Worm (Caenorhabditis elegans) whole organism, L4 larva: ENCODE data around the gene T19C3.6.

Source experiments
- D1046.2 ChIP-seq: fragments of 200-800 bp; sonication (Bioruptor generic); IDR thresholded peaks from 2 replicates; pipeline ENCODE4 v1.3.6; 2022; ENCODE audit warnings: missing genetic modification characterization, missing compliant biosample characterization
- F10B5.3 ChIP-seq: sonication (generic microtip); optimal IDR thresholded peaks from 2 replicates; lab custom pipeline; 2016; ENCODE audit warnings: mild to moderate bottlenecking, missing genetic modification characterization, missing compliant biosample characterization
- F26F4.8 ChIP-seq: fragments of 200-800 bp; sonication (Bioruptor generic); conservative IDR thresholded peaks from 2 replicates; pipeline ENCODE4 v1.3.6; 2022; ENCODE audit warnings: missing genetic modification characterization, missing compliant biosample characterization
- F37D6.2 ChIP-seq: sonication (generic microtip); optimal IDR thresholded peaks from 2 replicates; lab custom pipeline; 2016; ENCODE audit warnings: mild to moderate bottlenecking, missing genetic modification characterization, missing compliant biosample characterization
- F44E2.7 ChIP-seq: fragments of 200-800 bp; sonication (Bioruptor generic); IDR thresholded peaks from 2 replicates; pipeline ENCODE4 v2.1.2; 2022; ENCODE audit warnings: missing genetic modification characterization, missing compliant biosample characterization
- R02D3.7 ChIP-seq: fragments of 150-350 bp; sonication (generic microtip); optimal IDR thresholded peaks from 3 replicates; lab custom pipeline; 2014; ENCODE audit warnings: missing biosample characterization, missing genetic modification characterization
- T26A8.4 ChIP-seq: fragments of 200-800 bp; sonication (Bioruptor generic); IDR thresholded peaks from 2 replicates; pipeline ENCODE4 v1.3.6; 2022; ENCODE audit warnings: missing genetic modification characterization, missing compliant biosample characterization
- Y75B8A.6 ChIP-seq: fragments of 200-800 bp; sonication (Bioruptor generic); IDR thresholded peaks from 2 replicates; pipeline ENCODE4 v1.3.6; 2022; ENCODE audit warnings: missing genetic modification reagents, missing genetic modification characterization, missing compliant biosample characterization
- ZK337.2 ChIP-seq: fragments of 200-800 bp; sonication (Bioruptor generic); IDR thresholded peaks from 2 replicates; pipeline ENCODE4 v1.3.6; 2022; ENCODE audit warnings: missing genetic modification reagents, missing genetic modification characterization, missing compliant biosample characterization
- aly-2 ChIP-seq: sonication (generic microtip); optimal IDR thresholded peaks from 2 replicates; lab custom pipeline; 2018; ENCODE audit warnings: missing biosample characterization, missing genetic modification characterization
- ama-1 ChIP-seq: fragments of 150-350 bp; optimal IDR thresholded peaks from 2 replicates; lab custom pipeline; 2014; ENCODE audit warnings: inconsistent platforms, mixed read lengths
- ceh-20 ChIP-seq: fragments of 200-800 bp; sonication (Bioruptor generic); IDR thresholded peaks from 2 replicates; pipeline ENCODE4 v1.3.6; 2022; ENCODE audit warnings: missing genetic modification reagents, missing genetic modification characterization, missing compliant biosample characterization
- ceh-44 ChIP-seq: fragments of 200-800 bp; sonication (Bioruptor generic); IDR thresholded peaks from 2 replicates; pipeline ENCODE4 v1.3.6; 2022; ENCODE audit warnings: missing genetic modification reagents, missing genetic modification characterization, missing compliant biosample characterization
- ceh-82 ChIP-seq: sonication (generic microtip); optimal IDR thresholded peaks from 2 replicates; lab custom pipeline; 2017; ENCODE audit warnings: missing biosample characterization, missing genetic modification characterization
- daf-12 ChIP-seq: fragments of 150-350 bp; optimal IDR thresholded peaks from 2 replicates; lab custom pipeline; 2014; ENCODE audit warnings: missing biosample characterization, missing genetic modification reagents, missing genetic modification characterization
- daf-19 ChIP-seq: fragments of 200-800 bp; sonication (Bioruptor generic); conservative IDR thresholded peaks from 2 replicates; pipeline ENCODE4 v1.3.6; 2022; ENCODE audit warnings: missing genetic modification characterization, missing compliant biosample characterization
- daf-8 ChIP-seq: fragments of 200-800 bp; sonication (Bioruptor generic); IDR thresholded peaks from 2 replicates; pipeline ENCODE4 v1.3.6; 2022; ENCODE audit warnings: missing genetic modification characterization, missing compliant biosample characterization
- dmd-6 ChIP-seq: fragments of 200-800 bp; sonication (Bioruptor generic); IDR thresholded peaks from 2 replicates; pipeline ENCODE4 v1.3.6; 2022; ENCODE audit warnings: missing genetic modification reagents, missing genetic modification characterization, missing compliant biosample characterization
- dmd-8 ChIP-seq: fragments of 200-800 bp; sonication (Bioruptor generic); IDR thresholded peaks from 2 replicates; pipeline ENCODE4 v1.3.6; 2022; ENCODE audit warnings: missing genetic modification characterization, missing compliant biosample characterization
- dmd-9 ChIP-seq: fragments of 200-800 bp; sonication (Bioruptor generic); IDR thresholded peaks from 2 replicates; pipeline ENCODE4 v1.3.6; 2022; ENCODE audit warnings: missing genetic modification reagents, missing genetic modification characterization, missing compliant biosample characterization
- duxl-1 ChIP-seq: sonication (generic microtip); optimal IDR thresholded peaks from 2 replicates; lab custom pipeline; 2016; ENCODE audit warnings: mild to moderate bottlenecking, missing genetic modification characterization, moderate library complexity, missing compliant biosample characterization; ENCODE audit not compliant: poor library complexity
- egl-43 ChIP-seq: fragments of 200-800 bp; sonication (Bioruptor generic); IDR thresholded peaks from 2 replicates; pipeline ENCODE4 v1.3.6; 2022; ENCODE audit warnings: missing genetic modification reagents, missing genetic modification characterization, missing compliant biosample characterization
- fkh-10 ChIP-seq: fragments of 150-350 bp; optimal IDR thresholded peaks from 2 replicates; lab custom pipeline; 2014; ENCODE audit warnings: missing biosample characterization, missing genetic modification reagents, missing genetic modification characterization
- fos-1 ChIP-seq: fragments of 150-350 bp; optimal IDR thresholded peaks from 2 replicates; lab custom pipeline; 2014; ENCODE audit warnings: missing biosample characterization, missing genetic modification characterization
- hlh-30 ChIP-seq: sonication (generic microtip); optimal IDR thresholded peaks from 2 replicates; lab custom pipeline; 2017; ENCODE audit warnings: antibody characterized with exemption, mild to moderate bottlenecking, missing genetic modification characterization, missing compliant biosample characterization; ENCODE audit not compliant: insufficient read depth
- lim-7 ChIP-seq: fragments of 200-800 bp; sonication (Bioruptor generic); IDR thresholded peaks from 2 replicates; pipeline ENCODE4 v1.3.6; 2022; ENCODE audit warnings: missing genetic modification characterization, missing compliant biosample characterization
- lin-15B ChIP-seq: fragments of 150-350 bp; sonication (generic microtip); optimal IDR thresholded peaks from 3 replicates; lab custom pipeline; 2014; ENCODE audit warnings: missing biosample characterization, missing genetic modification characterization
- lin-29 ChIP-seq: fragments of 200-800 bp; sonication (Bioruptor generic); IDR thresholded peaks from 2 replicates; pipeline ENCODE4 v1.3.6; 2022; ENCODE audit warnings: missing genetic modification reagents, missing genetic modification characterization, missing compliant biosample characterization
- lin-38 ChIP-seq: fragments of 200-800 bp; sonication (Bioruptor generic); IDR thresholded peaks from 2 replicates; pipeline ENCODE4 v1.3.6; 2022; ENCODE audit warnings: missing genetic modification reagents, missing genetic modification characterization, missing compliant biosample characterization
- lin-39 ChIP-seq: fragments of 150-350 bp; optimal IDR thresholded peaks from 2 replicates; lab custom pipeline; 2014; ENCODE audit warnings: missing biosample characterization, missing genetic modification reagents, missing genetic modification characterization
- lsy-2 ChIP-seq, 2 experiments: fragments of 150-350 bp in 1 of 2; sonication (generic microtip) in 1 of 2; optimal IDR thresholded peaks; 2 replicates each; lab custom pipeline; 2014 to 2017; ENCODE audit warnings: missing biosample characterization in 2 of 2, missing genetic modification characterization in 2 of 2
- madf-5 ChIP-seq, 2 experiments: fragments of 200-800 bp; sonication (Bioruptor generic); IDR thresholded peaks; 2 replicates each; pipeline ENCODE4 v1.3.6; 2022; ENCODE audit warnings: missing compliant biosample characterization in 2 of 2, missing genetic modification characterization in 2 of 2
- madf-9 ChIP-seq: fragments of 200-800 bp; sonication (Bioruptor generic); conservative IDR thresholded peaks from 2 replicates; pipeline ENCODE4 v1.3.6; 2022; ENCODE audit warnings: missing genetic modification reagents, missing genetic modification characterization, missing compliant biosample characterization
- mdl-1 ChIP-seq, 2 experiments: fragments of 150-350 bp in 1 of 2; sonication (generic microtip) in 1 of 2; optimal IDR thresholded peaks; 2 replicates each; lab custom pipeline; 2014 to 2017; ENCODE audit warnings: missing biosample characterization in 2 of 2, missing genetic modification characterization in 2 of 2
- mdt-29 ChIP-seq: fragments of 200-800 bp; sonication (Bioruptor generic); IDR thresholded peaks from 2 replicates; pipeline ENCODE4 v1.3.6; 2022; ENCODE audit warnings: missing genetic modification reagents, missing genetic modification characterization, missing compliant biosample characterization
- nhr-10 ChIP-seq: fragments of 150-350 bp; optimal IDR thresholded peaks from 2 replicates; lab custom pipeline; 2014; ENCODE audit warnings: missing biosample characterization, missing genetic modification characterization
- nhr-11 ChIP-seq: fragments of 150-350 bp; optimal IDR thresholded peaks from 2 replicates; lab custom pipeline; 2014; ENCODE audit warnings: missing biosample characterization, missing genetic modification characterization
- nhr-25 ChIP-seq: sonication (generic microtip); optimal IDR thresholded peaks from 2 replicates; lab custom pipeline; 2017; ENCODE audit warnings: missing genetic modification characterization, mild to moderate bottlenecking, missing compliant biosample characterization, antibody characterized with exemption, moderate library complexity, borderline replicate concordance; ENCODE audit not compliant: insufficient read depth
- nhr-41 ChIP-seq: fragments of 200-800 bp; sonication (Bioruptor generic); IDR thresholded peaks from 2 replicates; pipeline ENCODE4 v1.3.6; 2022; ENCODE audit warnings: missing genetic modification reagents, missing genetic modification characterization, missing compliant biosample characterization
- nhr-42 ChIP-seq: fragments of 200-800 bp; sonication (Bioruptor generic); IDR thresholded peaks from 2 replicates; pipeline ENCODE4 v1.3.6; 2022; ENCODE audit warnings: missing genetic modification characterization, missing compliant biosample characterization
- nhr-6 ChIP-seq: fragments of 150-350 bp; optimal IDR thresholded peaks from 2 replicates; lab custom pipeline; 2014; ENCODE audit warnings: missing biosample characterization, missing genetic modification characterization
- php-3 ChIP-seq: fragments of 200-800 bp; sonication (Bioruptor generic); IDR thresholded peaks from 2 replicates; pipeline ENCODE4 v1.3.6; 2022; ENCODE audit warnings: missing genetic modification reagents, missing genetic modification characterization, missing compliant biosample characterization
- saeg-2 ChIP-seq: fragments of 200-800 bp; sonication (Bioruptor generic); IDR thresholded peaks from 2 replicates; pipeline ENCODE4 v1.3.6; 2022; ENCODE audit warnings: missing genetic modification reagents, missing genetic modification characterization, missing compliant biosample characterization
- sdz-12 ChIP-seq: fragments of 200-800 bp; sonication (Bioruptor generic); optimal IDR thresholded peaks from 2 replicates; lab custom pipeline; 2018; ENCODE audit warnings: mild to moderate bottlenecking, missing genetic modification characterization, missing compliant biosample characterization
- snpc-1.2 ChIP-seq: fragments of 200-800 bp; sonication (Bioruptor generic); IDR thresholded peaks from 2 replicates; pipeline ENCODE4 v1.3.6; 2022; ENCODE audit warnings: missing genetic modification reagents, missing genetic modification characterization, missing compliant biosample characterization
- spr-1 ChIP-seq: sonication (generic microtip); optimal IDR thresholded peaks from 2 replicates; lab custom pipeline; 2016; ENCODE audit warnings: mild to moderate bottlenecking, missing genetic modification characterization, missing compliant biosample characterization
- unc-62 ChIP-seq, 3 experiments: fragments of 150-350 bp in 1 of 3; sonication (generic microtip); optimal IDR thresholded peaks in 2 of 3; peaks in 1 of 3; 1 replicate in 1 of 3; 2 replicates in 2 of 3; lab custom pipeline; 2014 to 2017; ENCODE audit warnings: missing biosample characterization in 3 of 3, missing genetic modification characterization in 3 of 3, missing genetic modification reagents in 3 of 3, missing genotype in 1 of 3
- vab-7 ChIP-seq: fragments of 200-800 bp; sonication (Bioruptor generic); IDR thresholded peaks from 2 replicates; pipeline ENCODE4 v1.3.6; 2022; ENCODE audit warnings: missing genetic modification reagents, missing genetic modification characterization, missing compliant biosample characterization
- zag-1 ChIP-seq: fragments of 150-350 bp; optimal IDR thresholded peaks from 2 replicates; lab custom pipeline; 2014; ENCODE audit warnings: missing biosample characterization, missing genetic modification characterization
- zip-11 ChIP-seq: fragments of 200-800 bp; sonication (Bioruptor generic); IDR thresholded peaks from 2 replicates; pipeline ENCODE4 v1.3.6; 2022; ENCODE audit warnings: missing genetic modification characterization, missing compliant biosample characterization
- zip-2 ChIP-seq: fragments of 150-350 bp; optimal IDR thresholded peaks from 2 replicates; lab custom pipeline; 2014; ENCODE audit warnings: missing biosample characterization, missing genetic modification characterization

T19C3.6 gene

DNA sequence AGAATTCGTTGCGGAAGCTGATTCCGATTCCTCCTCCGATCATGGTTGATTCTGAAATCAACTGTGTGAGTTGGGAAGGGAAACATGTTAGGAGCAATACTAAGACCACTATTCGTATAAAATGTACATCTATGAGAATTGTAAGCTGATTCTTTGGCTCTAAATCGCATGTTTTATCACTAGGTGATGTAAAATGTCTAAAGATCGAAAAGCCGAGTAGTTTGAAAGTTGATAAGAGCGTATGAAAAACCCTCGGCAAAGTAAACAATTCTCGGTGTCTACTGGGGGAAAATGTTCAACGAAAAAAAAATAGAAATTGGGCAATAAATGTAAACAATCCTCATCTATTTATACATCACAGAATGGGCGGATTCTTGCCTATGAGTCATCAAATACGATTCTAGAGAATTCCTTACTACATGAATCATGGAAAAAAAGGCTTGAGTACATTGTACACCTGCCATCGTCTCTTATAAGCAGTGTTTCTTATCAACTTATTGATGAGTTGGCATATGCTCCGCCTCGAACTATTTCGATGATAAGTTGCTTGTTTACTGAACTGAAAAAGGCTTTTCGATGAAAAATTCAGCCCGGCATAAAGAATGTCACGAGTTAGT lies 30.9 kb downstream of the T19C3.6 start, which contains the start of gene lec-6 (continued):
- TF ChIP-seq T26A8.4 (GFP tag; lab: Robert Waterston, UW) (no peak; the same call in 1 of the 2 replicates), lsy-2 (tag; optimal IDR thresholded peaks at IDR 0.05; lab: Kevin White, UChicago) (peak in 1 of 2 experiments; percentile 56), zip-11 (GFP tag; lab: Robert Waterston, UW) (no peak), nhr-6 (tag; lab: Kevin White, UChicago) (no peak), mdt-29 (no peak), ama-1 (lab: Kevin White, UChicago) (peak; percentile 66), duxl-1 (no peak), lin-29 (GFP tag; lab: Robert Waterston, UW) (no peak), nhr-41 (no peak), dmd-8 (GFP tag; lab: Robert Waterston, UW) (no peak), lin-15B (tag; lab: Kevin White, UChicago) (no peak), daf-12 (tag; lab: Kevin White, UChicago) (no peak), F44E2.7 (GFP tag; lab: Robert Waterston, UW) (no peak), spr-1 (tag; lab: Kevin White, UChicago) (no peak), nhr-11 (tag; lab: Kevin White, UChicago) (no peak), aly-2 (tag; lab: Kevin White, UChicago) (no peak), daf-8 (GFP tag; lab: Robert Waterston, UW) (no peak), hlh-30 (peak; percentile 60), ceh-44 (no peak), sdz-12 (GFP tag; lab: Kevin White, UChicago) (no peak), lin-38 (0 out of 2 replicates have a peak, but pooled peaks have one; percentile 29), zip-2 (no peak), unc-62 (GFP tag; optimal IDR thresholded peaks at IDR 0.05 in 1 of 2; lab: Kevin White, UChicago) (peak; percentile 74 to 78), unc-62 (tag; optimal IDR thresholded peaks at IDR 0.05; lab: Kevin White, UChicago) (no peak), dmd-9 (GFP tag; lab: Robert Waterston, UW) (no peak), F37D6.2 (tag; lab: Kevin White, UChicago) (no peak), fkh-10 (GFP tag; lab: Kevin White, UChicago) (no peak), ceh-82 (no peak), vab-7 (no peak), lin-39 (tag; lab: Kevin White, UChicago) (no peak), Y75B8A.6 (0 out of 2 replicates have a peak, but pooled peaks have one; percentile 44), nhr-42 (no peak), F26F4.8 (GFP tag; lab: Robert Waterston, UW) (no peak), php-3 (GFP tag; lab: Robert Waterston, UW) (peak; percentile 89), madf-9 (GFP tag; lab: Robert Waterston, UW) (no peak), fos-1 (tag; lab: Kevin White, UChicago) (peak; percentile 69), snpc-1.2 (GFP tag; lab: Robert Waterston, UW) (no peak), ZK337.2 (GFP tag; lab: Robert Waterston, UW) (no peak), F10B5.3 (tag; lab: Kevin White, UChicago) (no peak), saeg-2 (GFP tag; lab: Robert Waterston, UW) (0 out of 2 replicates have a peak, but pooled peaks have one; percentile 12), R02D3.7 (tag; lab: Kevin White, UChicago) (no peak), madf-5 (GFP tag; IDR thresholded peaks at IDR 0.05; lab: Robert Waterston, UW) (no peak), zag-1 (tag; lab: Kevin White, UChicago) (no peak), dmd-6 (GFP tag; lab: Robert Waterston, UW) (peak; percentile 88), ceh-20 (no peak), mdl-1 (tag; optimal IDR thresholded peaks at IDR 0.05; lab: Kevin White, UChicago) (peak in 1 of 2 experiments; percentile 8), nhr-25 (tag; lab: Kevin White, UChicago) (no peak), D1046.2 (no peak), daf-19 (GFP tag; lab: Robert Waterston, UW) (no peak), lim-7 (no peak), nhr-10 (tag; lab: Kevin White, UChicago) (peak; percentile 12), egl-43 (GFP tag; lab: Robert Waterston, UW) (no peak)
